Worm (Caenorhabditis elegans) whole organism, L2 larva: ENCODE results near the gene Y32B12A.5.

Experiments used
- F13H6.1 ChIP-seq: sonication (generic microtip); optimal IDR thresholded peaks from 2 replicates; lab custom pipeline; 2016; ENCODE audit warnings: missing genetic modification characterization, missing compliant biosample characterization
- lin-13 ChIP-seq: fragments of 150-350 bp; optimal IDR thresholded peaks from 2 replicates; lab custom pipeline; 2014; ENCODE audit warnings: missing biosample characterization, missing genetic modification reagents, missing genetic modification characterization
- nhr-12 ChIP-seq: fragments of 150-350 bp; optimal IDR thresholded peaks from 2 replicates; lab custom pipeline; 2014; ENCODE audit warnings: missing biosample characterization, missing genetic modification characterization
- sma-3 ChIP-seq: sonication (generic microtip); optimal IDR thresholded peaks from 2 replicates; lab custom pipeline; 2016; ENCODE audit warnings: missing genetic modification reagents, missing genetic modification characterization, missing compliant biosample characterization

DNA sequence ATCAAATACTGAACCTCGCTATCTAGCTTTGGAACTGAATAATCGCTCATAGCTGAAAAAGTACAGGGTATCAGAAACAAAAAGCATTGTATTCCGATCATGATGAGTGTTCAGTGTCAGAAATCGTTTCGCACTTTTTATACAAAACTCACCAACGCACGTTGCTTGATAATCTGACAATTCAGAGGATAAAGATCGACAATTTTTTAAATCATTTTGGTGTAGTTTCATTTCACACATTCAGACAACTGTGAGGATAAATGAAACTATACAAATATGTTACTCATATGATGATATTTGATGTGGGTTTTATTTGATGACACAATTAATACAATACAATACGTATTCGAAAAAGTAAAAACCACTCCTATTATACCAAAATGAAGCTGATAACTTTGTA, 4.3 kb downstream of the Y32B12A.5 start, which contains the start of gene F57E7.2:
- TF ChIP-seq nhr-12 (tag; lab: Kevin White, UChicago): no peak
- TF ChIP-seq sma-3: no peak
- no peak for TF ChIP-seq F13H6.1
- no peak for TF ChIP-seq lin-13 (GFP tag; lab: Kevin White, UChicago)
